Worm (Caenorhabditis elegans): Measurements from ENCODE around the gene C05C8.1.

Gene C05C8.1

DNA sequence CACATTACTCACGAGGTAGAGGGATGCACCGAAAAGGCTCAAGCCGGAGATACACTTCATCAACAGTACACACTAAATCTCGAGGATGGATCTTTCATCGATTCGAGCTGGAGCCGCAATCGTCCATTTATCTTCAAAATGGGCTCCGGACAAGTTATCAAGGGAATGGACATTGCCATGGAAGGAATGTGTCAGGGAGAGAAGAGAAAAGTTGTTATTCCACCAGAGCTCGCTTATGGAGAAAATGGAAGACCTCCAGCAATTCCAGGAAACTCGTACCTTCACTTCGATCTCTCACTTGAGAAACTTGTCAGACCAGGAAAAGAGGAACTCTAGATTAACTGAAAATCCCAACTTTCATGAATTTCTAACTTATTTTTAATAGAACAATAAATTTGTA is 13.7 kb upstream of the C05C8.1 start:
- TF ChIP-seq efl-1 (optimal IDR thresholded peaks at IDR 0.05) (no peak), efl-1 (GFP tag; optimal IDR thresholded peaks at IDR 0.05 in 1 of 2) (peak in 1 of 2 experiments; percentile 10), lin-35 (GFP tag; optimal IDR thresholded peaks at IDR 0.05) (no peak)

DNA sequence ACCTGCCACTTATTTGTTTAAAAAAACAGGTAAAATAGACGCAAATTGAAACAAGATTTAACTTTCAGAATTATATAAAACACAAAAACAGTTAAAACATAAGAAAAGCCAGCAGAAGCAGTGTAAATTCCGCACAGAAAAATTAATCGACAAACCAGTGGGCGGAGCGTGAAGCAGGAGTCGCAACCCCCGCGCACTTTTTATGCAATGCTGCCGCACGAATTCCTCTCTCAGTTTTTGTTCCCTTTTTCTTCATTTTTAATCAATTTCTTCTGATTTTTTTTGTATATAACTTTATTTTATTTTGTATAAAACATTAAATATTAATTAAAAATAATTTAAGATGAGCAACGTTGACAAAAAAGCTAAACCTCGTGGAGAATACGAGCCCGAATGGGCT is 8.7 kb upstream of the C05C8.1 start, which contains the start of the genes gei-6 and krr-1:
Gene gei-6, minus strand, starts transcription at position 2 of the 400 bp plus-strand sequence.
Gene krr-1, plus strand, starts transcription at position 344 of the 400 bp plus-strand sequence.
- TF ChIP-seq unc-62 (GFP tag; optimal IDR thresholded peaks at IDR 0.05) (no peak), ceh-90 (tag; optimal IDR thresholded peaks at IDR 0.05) (no peak), ceh-82 (tag; optimal IDR thresholded peaks at IDR 0.05) (peak; percentile 7 to 52 (median 26)), aly-2 (tag; optimal IDR thresholded peaks at IDR 0.05) (no peak), lin-14 (GFP tag; optimal IDR thresholded peaks at IDR 0.05) (no peak), alr-1 (tag; optimal IDR thresholded peaks at IDR 0.05; ENCODE audit: borderline replicate concordance) (no peak), nhr-19 (GFP tag; conservative IDR thresholded peaks at IDR 0.05) (peak; percentile 48), dpl-1 (GFP tag; optimal IDR thresholded peaks at IDR 0.05) (peak; percentile 36 to 57 (median 52)), fkh-8 (tag; optimal IDR thresholded peaks at IDR 0.05) (no peak), unc-98 (GFP tag; IDR thresholded peaks at IDR 0.05) (no peak), nhr-71 (tag; optimal IDR thresholded peaks at IDR 0.05) (peak; percentile 60), fkh-4 (tag; optimal IDR thresholded peaks at IDR 0.05; ENCODE audit: borderline replicate concordance) (no peak), snpc-4 (tag; optimal IDR thresholded peaks at IDR 0.05) (peak; percentile 22), dsc-1 (tag; optimal IDR thresholded peaks at IDR 0.05) (peak; percentile 36), pag-3 (tag; optimal IDR thresholded peaks at IDR 0.05; ENCODE audit: borderline replicate concordance, insufficient read depth) (no peak), tbx-2 (tag; optimal IDR thresholded peaks at IDR 0.05) (peak; percentile 49), pax-3 (tag; optimal IDR thresholded peaks at IDR 0.05) (no peak), C34B4.2 (tag; optimal IDR thresholded peaks at IDR 0.05) (no peak), F16B12.6 (tag; optimal IDR thresholded peaks at IDR 0.05) (no peak), sptf-1 (tag; optimal IDR thresholded peaks at IDR 0.05) (no peak), ceh-63 (GFP tag; optimal IDR thresholded peaks at IDR 0.05) (no peak), lin-35 (GFP tag; optimal IDR thresholded peaks at IDR 0.05) (peak; percentile 27 to 56), nhr-85 (tag) (no peak), ztf-11 (tag; optimal IDR thresholded peaks at IDR 0.05) (peak in 1 of 2 experiments; percentile 5), irx-1 (tag; optimal IDR thresholded peaks at IDR 0.05) (no peak), C16A3.4 (tag; optimal IDR thresholded peaks at IDR 0.05) (peak; percentile 59), rnt-1 (tag; optimal IDR thresholded peaks at IDR 0.05) (peak; percentile 64), zip-4 (GFP tag; optimal IDR thresholded peaks at IDR 0.05) (no peak), ets-5 (GFP tag; IDR thresholded peaks at IDR 0.05) (no peak), ama-1 (optimal IDR thresholded peaks at IDR 0.05) (no peak), nhr-11 (tag; optimal IDR thresholded peaks at IDR 0.05) (no peak), fos-1 (tag; optimal IDR thresholded peaks at IDR 0.05) (no peak), jun-1 (tag; optimal IDR thresholded peaks at IDR 0.05) (no peak), hlh-4 (tag; optimal IDR thresholded peaks at IDR 0.05) (no peak), mab-9 (GFP tag; IDR thresholded peaks at IDR 0.05) (no peak), unc-86 (tag; optimal IDR thresholded peaks at IDR 0.05) (peak; percentile 7), nhr-28 (tag; optimal IDR thresholded peaks at IDR 0.05) (no peak), Y116A8C.19 (tag; optimal IDR thresholded peaks at IDR 0.05; ENCODE audit: borderline replicate concordance) (no peak), unc-130 (tag; optimal IDR thresholded peaks at IDR 0.05) (peak; percentile 77), hlh-17 (GFP tag; optimal IDR thresholded peaks at IDR 0.05; ENCODE audit: borderline replicate concordance) (no peak), lir-3 (tag; optimal IDR thresholded peaks at IDR 0.05; ENCODE audit: poor library complexity) (peak; percentile 14), mdl-1 (tag; optimal IDR thresholded peaks at IDR 0.05) (peak in 1 of 2 experiments; percentile 18), lin-15B (tag; optimal IDR thresholded peaks at IDR 0.05) (peak; percentile 60), blmp-1 (tag; optimal IDR thresholded peaks at IDR 0.05) (peak; percentile 8), efl-1 (optimal IDR thresholded peaks at IDR 0.05) (peak; percentile 57 to 61), efl-1 (GFP tag; optimal IDR thresholded peaks at IDR 0.05 in 1 of 2) (peak; percentile 59 to 96), grh-1 (GFP tag; IDR thresholded peaks at IDR 0.05) (no peak), nhr-76 (tag; optimal IDR thresholded peaks at IDR 0.05) (no peak), sup-37 (GFP tag; optimal IDR thresholded peaks at IDR 0.05) (no peak), zag-1 (tag; optimal IDR thresholded peaks at IDR 0.05) (no peak), vab-15 (tag; optimal IDR thresholded peaks at IDR 0.05) (no peak)

Measured in whole organism, L1 larva.